Worm (Caenorhabditis elegans) whole organism, young adult: ENCODE data around the gene F13H10.8.

Source experiments
- B0019.2 ChIP-seq: fragments of 200-800 bp; sonication (Bioruptor generic); conservative IDR thresholded peaks from 2 replicates; pipeline ENCODE4 v1.3.6; 2022; ENCODE audit warnings: missing genetic modification reagents, missing genetic modification characterization, missing compliant biosample characterization
- B0336.3 ChIP-seq: fragments of 200-800 bp; sonication (Bioruptor generic); IDR thresholded peaks from 2 replicates; pipeline ENCODE4 v1.3.6; 2022; ENCODE audit warnings: missing genetic modification characterization, missing compliant biosample characterization
- F33H1.4 ChIP-seq: fragments of 200-800 bp; sonication (Bioruptor generic); IDR thresholded peaks from 2 replicates; pipeline ENCODE4 v1.3.6; 2022; ENCODE audit warnings: missing genetic modification reagents, missing genetic modification characterization, missing compliant biosample characterization
- T26A5.8 ChIP-seq: sonication (generic microtip); optimal IDR thresholded peaks from 2 replicates; lab custom pipeline; 2016; ENCODE audit warnings: missing genetic modification characterization, missing compliant biosample characterization
- Y53F4B.3 ChIP-seq: fragments of 200-800 bp; sonication (Bioruptor generic); IDR thresholded peaks from 2 replicates; pipeline ENCODE4 v1.3.6; 2022; ENCODE audit warnings: missing genetic modification reagents, missing genetic modification characterization, missing compliant biosample characterization
- Y67H2A.10 ChIP-seq: fragments of 200-800 bp; sonication (Bioruptor generic); conservative IDR thresholded peaks from 2 replicates; pipeline ENCODE4 v1.3.6; 2022; ENCODE audit warnings: missing genetic modification reagents, missing genetic modification characterization, missing compliant biosample characterization
- ZK185.1 ChIP-seq: sonication (generic microtip); optimal IDR thresholded peaks from 2 replicates; lab custom pipeline; 2016; ENCODE audit warnings: mild to moderate bottlenecking, missing genetic modification characterization, missing compliant biosample characterization; ENCODE audit not compliant: poor library complexity, severe bottlenecking
- ama-1 ChIP-seq, 3 experiments: fragments of 150-350 bp in 1 of 3; sonication (generic microtip) in 2 of 3; optimal IDR thresholded peaks; 2 replicates each; lab custom pipeline; 2014 to 2018; ENCODE audit warnings: missing biosample characterization in 2 of 3, missing genetic modification characterization in 2 of 3, missing genetic modification reagents in 2 of 3
- atf-7 ChIP-seq: sonication (generic microtip); optimal IDR thresholded peaks from 2 replicates; lab custom pipeline; 2017; ENCODE audit warnings: mild to moderate bottlenecking, missing genetic modification characterization, missing compliant biosample characterization
- attf-5 ChIP-seq: fragments of 200-800 bp; sonication (Bioruptor generic); optimal IDR thresholded peaks from 2 replicates; lab custom pipeline; 2018; ENCODE audit warnings: mild to moderate bottlenecking, missing genetic modification characterization, missing compliant biosample characterization
- bed-1 ChIP-seq: fragments of 200-800 bp; sonication (Bioruptor generic); IDR thresholded peaks from 2 replicates; pipeline ENCODE4 v1.3.6; 2022; ENCODE audit warnings: missing genetic modification reagents, missing genetic modification characterization, missing compliant biosample characterization
- cebp-1 ChIP-seq, 2 experiments: fragments of 200-800 bp in 1 of 2; sonication (Bioruptor generic) in 1 of 2; sonication (generic microtip) in 1 of 2; IDR thresholded peaks in 1 of 2; optimal IDR thresholded peaks in 1 of 2; 2 replicates each; pipeline versions ENCODE4 v1.3.6 to Lab custom; 2017 to 2022; ENCODE audit warnings: missing compliant biosample characterization in 2 of 2, missing genetic modification characterization in 2 of 2, mild to moderate bottlenecking in 1 of 2, missing genetic modification reagents in 1 of 2, moderate library complexity in 1 of 2
- ceh-27 ChIP-seq: fragments of 200-800 bp; sonication (Bioruptor generic); optimal IDR thresholded peaks from 2 replicates; lab custom pipeline; 2018; ENCODE audit warnings: mild to moderate bottlenecking, missing genetic modification characterization, moderate library complexity, missing compliant biosample characterization
- chd-7 ChIP-seq: sonication (generic microtip); optimal IDR thresholded peaks from 2 replicates; lab custom pipeline; 2016; ENCODE audit warnings: mild to moderate bottlenecking, missing genetic modification characterization, moderate library complexity, missing compliant biosample characterization
- egrh-3 ChIP-seq: fragments of 200-800 bp; sonication (Bioruptor generic); IDR thresholded peaks from 2 replicates; pipeline ENCODE4 v1.3.6; 2022; ENCODE audit warnings: missing genetic modification reagents, missing genetic modification characterization, missing compliant biosample characterization
- ekl-4 ChIP-seq: fragments of 200-800 bp; sonication (Bioruptor generic); IDR thresholded peaks from 2 replicates; pipeline ENCODE4 v1.3.6; 2022; ENCODE audit warnings: missing genetic modification reagents, missing genetic modification characterization, missing compliant biosample characterization
- hlh-12 ChIP-seq: sonication (generic microtip); optimal IDR thresholded peaks from 2 replicates; lab custom pipeline; 2016; ENCODE audit warnings: missing genetic modification characterization, missing compliant biosample characterization
- hmg-1.2 ChIP-seq: fragments of 200-800 bp; sonication (Bioruptor generic); IDR thresholded peaks from 2 replicates; pipeline ENCODE4 v1.3.6; 2022; ENCODE audit warnings: missing genetic modification reagents, missing genetic modification characterization, missing compliant biosample characterization
- hrde-1 ChIP-seq: sonication (generic microtip); optimal IDR thresholded peaks from 2 replicates; lab custom pipeline; 2016; ENCODE audit warnings: missing genetic modification characterization, mild to moderate bottlenecking, missing compliant biosample characterization, moderate library complexity, missing genotype, missing genetic modification reagents, borderline replicate concordance
- lin-35 ChIP-seq, 3 experiments: fragments of 150-350 bp in 2 of 3; sonication (generic microtip) in 1 of 3; optimal IDR thresholded peaks; 2 replicates each; lab custom pipeline; 2014 to 2018; ENCODE audit warnings: missing biosample characterization in 3 of 3, missing genetic modification characterization in 3 of 3, missing genetic modification reagents in 3 of 3
- lin-54 ChIP-seq: fragments of 200-800 bp; sonication (Bioruptor generic); optimal IDR thresholded peaks from 2 replicates; lab custom pipeline; 2018; ENCODE audit warnings: mild to moderate bottlenecking, missing genetic modification characterization, missing compliant biosample characterization
- lir-1 ChIP-seq: fragments of 200-800 bp; sonication (Bioruptor generic); conservative IDR thresholded peaks from 2 replicates; pipeline ENCODE4 v1.3.6; 2022; ENCODE audit warnings: missing genetic modification reagents, missing genetic modification characterization, missing compliant biosample characterization
- madf-10 ChIP-seq: sonication (generic microtip); optimal IDR thresholded peaks from 2 replicates; lab custom pipeline; 2016; ENCODE audit warnings: mild to moderate bottlenecking, missing genetic modification characterization, missing compliant biosample characterization
- mes-4 ChIP-seq: sonication (generic microtip); optimal IDR thresholded peaks from 2 replicates; lab custom pipeline; 2016; ENCODE audit warnings: missing genotype, missing genetic modification characterization, missing compliant biosample characterization
- mxl-1 ChIP-seq: sonication (generic microtip); optimal IDR thresholded peaks from 2 replicates; lab custom pipeline; 2016; ENCODE audit warnings: missing genetic modification characterization, missing compliant biosample characterization
- nhr-179 ChIP-seq: sonication (generic microtip); optimal IDR thresholded peaks from 2 replicates; lab custom pipeline; 2016; ENCODE audit warnings: mild to moderate bottlenecking, missing genetic modification characterization, missing compliant biosample characterization
- nhr-80 ChIP-seq: sonication (generic microtip); optimal IDR thresholded peaks from 2 replicates; lab custom pipeline; 2016; ENCODE audit warnings: missing genetic modification characterization, missing compliant biosample characterization
- repo-1 ChIP-seq: sonication (generic microtip); optimal IDR thresholded peaks from 2 replicates; lab custom pipeline; 2017; ENCODE audit warnings: mild to moderate bottlenecking, missing genetic modification characterization, missing compliant biosample characterization
- rpc-1 ChIP-seq, 2 experiments: fragments of 150-350 bp in 1 of 2; sonication (generic microtip) in 1 of 2; optimal IDR thresholded peaks; 2 replicates each; lab custom pipeline; 2014 to 2018; ENCODE audit warnings: missing biosample characterization in 1 of 2, missing genetic modification characterization in 1 of 2, missing genetic modification reagents in 1 of 2, missing genotype in 1 of 2
- snpc-1.1 ChIP-seq: sonication (generic microtip); optimal IDR thresholded peaks from 2 replicates; lab custom pipeline; 2017; ENCODE audit warnings: missing genetic modification characterization, mild to moderate bottlenecking, missing compliant biosample characterization, antibody characterized with exemption, moderate library complexity, missing genotype, missing genetic modification reagents; ENCODE audit not compliant: insufficient read depth
- snpc-4 ChIP-seq, 5 experiments: fragments of 150-350 bp in 1 of 5; sonication (generic microtip) in 4 of 5; optimal IDR thresholded peaks; 2 replicates each; lab custom pipeline; 2014 to 2018; ENCODE audit warnings: missing genetic modification characterization in 5 of 5, missing biosample characterization in 3 of 5, antibody characterized with exemption in 2 of 5, mild to moderate bottlenecking in 2 of 5, missing compliant biosample characterization in 2 of 5, missing genotype in 2 of 5, moderate library complexity in 2 of 5, missing genetic modification reagents in 1 of 5
- tlf-1 ChIP-seq: fragments of 200-800 bp; sonication (Bioruptor generic); optimal IDR thresholded peaks from 2 replicates; lab custom pipeline; 2018; ENCODE audit warnings: mild to moderate bottlenecking, missing genetic modification characterization, missing compliant biosample characterization
- unc-62 ChIP-seq: fragments of 150-350 bp; optimal IDR thresholded peaks from 2 replicates; lab custom pipeline; 2014; ENCODE audit warnings: missing biosample characterization, missing genetic modification reagents, missing genetic modification characterization
- ztf-18 ChIP-seq: sonication (generic microtip); optimal IDR thresholded peaks from 2 replicates; lab custom pipeline; 2016; ENCODE audit warnings: missing genotype, mild to moderate bottlenecking, missing genetic modification characterization, missing compliant biosample characterization
- ztf-25 ChIP-seq: fragments of 200-800 bp; sonication (Bioruptor generic); IDR thresholded peaks from 2 replicates; pipeline ENCODE4 v1.3.6; 2022; ENCODE audit warnings: missing genetic modification reagents, missing genetic modification characterization, missing compliant biosample characterization
- ztf-6 ChIP-seq: fragments of 200-800 bp; sonication (Bioruptor generic); IDR thresholded peaks from 2 replicates; pipeline ENCODE4 v1.3.6; 2022; ENCODE audit warnings: missing genetic modification reagents, missing genetic modification characterization, missing compliant biosample characterization

F13H10.8 gene

DNA sequence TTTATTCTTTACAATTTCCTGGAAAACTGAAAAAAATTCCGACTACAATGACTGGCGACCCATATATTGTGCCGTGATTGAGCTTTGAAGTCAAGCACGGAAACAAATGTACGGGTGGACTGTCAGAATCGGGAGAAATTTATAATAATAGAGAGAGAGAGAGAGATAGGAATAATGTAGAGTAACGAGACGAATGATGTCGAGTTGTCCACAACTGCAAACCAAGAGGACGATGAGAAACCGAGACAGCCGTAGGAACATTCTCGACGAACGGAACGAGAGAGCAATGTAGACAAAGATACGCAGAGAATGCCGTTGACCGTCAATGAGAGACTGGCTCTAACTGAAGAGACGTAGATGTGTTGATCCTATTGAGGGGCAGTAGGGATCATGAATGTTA is 7.2 kb downstream of the F13H10.8 start (continued):
- TF ChIP-seq tlf-1 (GFP tag; lab: Kevin White, UChicago): peak; percentile 42
- peak; percentile 31 for TF ChIP-seq lin-54 (GFP tag; lab: Kevin White, UChicago)
- TF ChIP-seq lin-35 (GFP tag; optimal IDR thresholded peaks at IDR 0.05; lab: Kevin White, UChicago): peak in 1 of 3 experiments; percentile 29
- TF ChIP-seq madf-10 (tag; lab: Kevin White, UChicago): peak; percentile 67
- peak; percentile 28 for TF ChIP-seq attf-5 (GFP tag; lab: Kevin White, UChicago)
- TF ChIP-seq rpc-1 (optimal IDR thresholded peaks at IDR 0.05; lab: Kevin White, UChicago): peak; percentile 5
- TF ChIP-seq rpc-1 (tag; optimal IDR thresholded peaks at IDR 0.05; lab: Kevin White, UChicago): no peak
- TF ChIP-seq snpc-4 (GFP tag; optimal IDR thresholded peaks at IDR 0.05; lab: Kevin White, UChicago): no peak
- TF ChIP-seq snpc-4 (tag; optimal IDR thresholded peaks at IDR 0.05; lab: Kevin White, UChicago): peak in 3 of 4 experiments; percentile 7 to 44 (median 33)
- no peak for TF ChIP-seq nhr-179 (tag; lab: Kevin White, UChicago)
- TF ChIP-seq B0019.2 (GFP tag; lab: Robert Waterston, UW): no peak
- TF ChIP-seq F33H1.4 (GFP tag; lab: Robert Waterston, UW): no peak
- TF ChIP-seq bed-1 (GFP tag; lab: Robert Waterston, UW): no peak
- TF ChIP-seq hmg-1.2: peak; percentile 92
- no peak for TF ChIP-seq Y67H2A.10
- TF ChIP-seq ztf-18 (tag; lab: Kevin White, UChicago): peak; percentile 29
- TF ChIP-seq atf-7 (tag; lab: Kevin White, UChicago): peak; percentile 53
- TF ChIP-seq hlh-12 (tag; lab: Kevin White, UChicago): no peak
- TF ChIP-seq cebp-1 (GFP tag; IDR thresholded peaks at IDR 0.05; lab: Robert Waterston, UW): no peak
- TF ChIP-seq cebp-1 (tag; optimal IDR thresholded peaks at IDR 0.05; lab: Kevin White, UChicago): peak; percentile 47
- peak; percentile 42 for TF ChIP-seq chd-7 (tag; lab: Kevin White, UChicago)
- no peak for TF ChIP-seq lir-1 (GFP tag; lab: Robert Waterston, UW)
- TF ChIP-seq egrh-3: no peak
- TF ChIP-seq hrde-1: no peak
- peak; percentile 30 for TF ChIP-seq unc-62 (GFP tag; lab: Kevin White, UChicago)
- TF ChIP-seq snpc-1.1: no peak
- peak; percentile 41 for TF ChIP-seq ceh-27 (GFP tag; lab: Kevin White, UChicago)
- peak; percentile 45 for TF ChIP-seq ama-1 (optimal IDR thresholded peaks at IDR 0.05; lab: Kevin White, UChicago)
- TF ChIP-seq ama-1 (GFP tag; optimal IDR thresholded peaks at IDR 0.05; lab: Kevin White, UChicago): no peak
- peak; percentile 20 for TF ChIP-seq repo-1
- 0 out of 2 replicates have a peak, but pooled peaks have one; percentile 30 for TF ChIP-seq B0336.3 (GFP tag; lab: Robert Waterston, UW)
- peak; percentile 31 for TF ChIP-seq ZK185.1
- TF ChIP-seq, all 124 proteins: peak for 31

ce11 chrIV:11029412-11029811 is 9.1 kb downstream of the F13H10.8 start, which contains the start of gene hrg-5:
hrg-5 (minus strand) TSS chrIV:11029428.
- TF ChIP-seq ztf-6 (GFP tag; lab: Robert Waterston, UW): no peak
- TF ChIP-seq nhr-80 (tag; lab: Kevin White, UChicago): peak; percentile 66
- TF ChIP-seq, all 124 proteins: peak for 1

DNA sequence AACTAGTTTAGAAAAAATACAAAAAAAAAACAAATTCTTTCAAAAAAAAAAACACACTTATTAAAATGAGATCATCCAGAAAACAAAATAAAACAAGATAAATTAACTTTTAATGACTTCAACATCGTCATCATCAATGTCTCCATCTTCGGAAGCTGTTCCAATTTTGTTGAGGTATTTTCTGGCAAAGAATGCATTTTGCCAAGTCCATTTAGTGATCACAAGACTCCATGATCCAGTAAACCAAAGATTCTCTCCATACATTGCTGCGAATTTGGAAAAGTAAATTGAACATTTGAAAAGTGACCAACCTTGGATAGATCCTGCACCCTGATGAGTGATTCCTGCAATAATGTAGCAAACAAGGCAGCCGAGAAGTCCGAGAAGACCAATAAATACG is 9.8 kb downstream of the F13H10.8 start:
- no peak for TF ChIP-seq Y53F4B.3
- TF ChIP-seq hrde-1: no peak
- TF ChIP-seq T26A5.8 (tag; lab: Kevin White, UChicago): no peak
- no peak for TF ChIP-seq lin-35 (GFP tag; optimal IDR thresholded peaks at IDR 0.05; lab: Kevin White, UChicago)
- no peak for TF ChIP-seq mes-4 (tag; lab: Kevin White, UChicago)
- TF ChIP-seq mxl-1 (tag; lab: Kevin White, UChicago): no peak
- no peak for TF ChIP-seq lir-1 (GFP tag; lab: Robert Waterston, UW)
- no peak for TF ChIP-seq ztf-25 (GFP tag; lab: Robert Waterston, UW)
- no peak for TF ChIP-seq unc-62 (GFP tag; lab: Kevin White, UChicago)
- no peak for TF ChIP-seq nhr-179 (tag; lab: Kevin White, UChicago)
- no peak for TF ChIP-seq ekl-4
- TF ChIP-seq ztf-6 (GFP tag; lab: Robert Waterston, UW): no peak
